Fruit fly (Drosophila melanogaster) S2 (cell line): ENCODE results near the gene CG11905.

Experiments used
- CG8478 ChIP-seq: fragments of >200 bp; optimal IDR thresholded peaks from 2 replicates; lab custom pipeline; 2018
- CTCF ChIP-seq, 2 experiments: fragments of >200 bp; optimal IDR thresholded peaks; 2 replicates each; lab custom pipeline; 2018

Gene CG11905

DNA sequence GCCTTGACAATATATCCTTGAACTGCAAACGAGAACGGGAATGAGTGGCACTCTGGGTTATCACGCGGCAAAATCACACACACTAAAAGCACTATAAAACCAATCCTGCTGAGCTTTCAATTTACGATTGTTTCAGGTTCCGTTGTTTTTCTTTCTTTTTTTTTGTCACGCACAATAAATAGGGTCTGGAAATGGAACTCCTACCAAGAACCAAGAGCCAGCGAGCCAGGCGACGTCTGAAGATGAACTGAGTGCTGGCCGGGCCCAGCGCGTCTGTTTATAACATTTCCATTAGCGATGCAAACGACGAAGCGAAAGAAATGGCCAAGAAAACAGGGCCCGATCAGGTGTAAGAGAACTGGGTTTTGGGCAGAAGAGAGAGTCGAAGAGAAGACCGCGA is at the start of gene CG11905:
TSS of gene CG11905 (minus strand) at position 253 of the 400 bp plus-strand sequence.
- TF ChIP-seq CG8478 (lab: Kevin White, UChicago): no peak
- no peak for TF ChIP-seq CTCF (optimal IDR thresholded peaks at IDR 0.05; lab: Kevin White, UChicago)

DNA sequence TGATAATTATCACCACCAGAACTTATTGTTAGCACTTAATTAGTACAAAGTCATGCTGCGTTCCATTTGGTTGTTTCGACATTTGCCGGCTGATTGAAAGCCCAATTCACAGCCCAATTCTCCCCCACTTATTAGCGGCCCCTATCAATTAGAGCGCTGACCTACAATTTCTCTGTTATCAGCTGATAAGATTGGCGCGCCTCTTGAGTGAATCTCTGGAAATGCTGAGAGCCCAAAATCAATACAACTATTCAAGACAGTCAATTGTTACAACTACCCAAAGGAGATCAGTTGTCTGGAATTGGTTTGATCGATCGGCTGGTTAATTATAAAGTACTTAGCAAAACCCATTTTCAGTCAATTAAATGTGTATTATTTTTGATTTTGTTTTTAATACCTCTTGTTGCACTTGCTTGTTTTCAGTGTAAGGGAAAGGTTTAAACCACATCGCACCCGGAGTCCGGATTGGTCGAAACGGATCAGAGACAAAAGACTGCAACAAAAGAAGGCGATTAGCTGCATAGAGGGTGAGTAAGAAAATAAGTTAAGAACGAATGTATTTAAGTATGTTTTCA is 49.6 kb upstream of the CG11905 start:
- no peak for TF ChIP-seq CTCF (optimal IDR thresholded peaks at IDR 0.05; lab: Kevin White, UChicago)
- TF ChIP-seq CG8478 (lab: Kevin White, UChicago): no peak

DNA sequence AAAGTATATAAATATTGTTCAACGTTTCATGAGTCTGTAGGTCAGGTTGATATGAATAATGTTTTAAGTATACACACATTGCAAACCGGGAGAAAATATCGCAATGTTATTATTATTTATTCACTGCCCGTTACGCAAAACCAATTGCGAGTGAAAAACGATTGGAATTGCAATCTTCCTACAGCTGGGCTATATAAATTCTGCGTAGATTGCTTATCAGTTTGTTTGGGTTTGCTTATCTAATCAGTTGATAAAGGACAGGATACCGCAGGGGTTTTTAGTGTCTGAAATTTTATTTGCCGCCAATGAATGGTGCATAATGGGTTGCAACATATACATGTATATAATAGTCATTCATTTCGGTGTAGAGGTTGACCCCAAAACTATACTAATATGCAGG is 48.7 kb upstream of the CG11905 start:
- no peak for TF ChIP-seq CTCF (optimal IDR thresholded peaks at IDR 0.05; lab: Kevin White, UChicago)
- no peak for TF ChIP-seq CG8478 (lab: Kevin White, UChicago)

DNA sequence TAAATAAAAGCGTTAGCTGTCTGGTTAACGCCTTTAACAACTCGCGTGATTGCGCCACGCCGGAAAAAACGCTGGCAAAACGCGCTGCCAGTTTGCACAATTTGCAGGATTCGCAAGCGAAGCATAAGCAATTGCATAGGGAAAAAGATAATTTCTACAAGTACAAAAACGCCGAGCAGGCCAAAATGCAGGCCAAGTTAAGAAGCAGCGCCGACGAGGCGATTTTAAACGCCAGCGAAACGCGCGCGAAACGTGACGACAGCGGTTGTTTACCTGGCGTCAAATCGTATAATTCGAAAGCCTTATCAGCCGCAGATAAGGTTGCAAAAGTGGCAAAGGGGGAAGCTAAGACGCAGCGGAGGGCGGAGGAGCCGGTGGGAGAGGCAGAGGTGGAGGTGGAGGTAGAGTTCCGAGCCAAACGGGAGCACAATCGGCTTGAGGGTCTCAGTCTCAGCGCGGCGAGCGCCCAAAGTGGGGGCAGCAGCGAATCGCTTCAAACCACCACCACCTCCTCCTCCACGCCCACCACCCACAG is 45.8 kb upstream of the CG11905 start:
- TF ChIP-seq CG8478 (lab: Kevin White, UChicago): no peak
- no peak for TF ChIP-seq CTCF (optimal IDR thresholded peaks at IDR 0.05; lab: Kevin White, UChicago)

DNA sequence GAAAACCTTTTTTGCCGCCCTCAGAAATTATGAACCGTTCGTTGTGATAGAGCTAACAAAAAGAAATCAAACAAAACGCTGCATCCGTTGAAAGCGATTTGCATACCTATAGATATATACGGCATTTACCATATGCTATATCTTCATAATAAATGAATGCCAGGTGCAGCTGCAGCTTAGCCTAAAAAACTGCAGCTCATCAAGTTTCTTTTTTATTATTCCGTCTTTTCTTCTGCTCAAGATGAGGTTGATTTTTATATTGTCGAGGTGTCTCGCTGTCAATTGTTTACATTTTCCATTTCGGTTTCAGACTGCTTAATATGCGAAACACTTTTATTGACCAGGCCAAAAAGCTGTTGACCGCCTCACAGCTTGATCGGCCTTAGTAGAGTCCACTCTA is 43.1 kb upstream of the CG11905 start:
- TF ChIP-seq CTCF (optimal IDR thresholded peaks at IDR 0.05; lab: Kevin White, UChicago): no peak
- no peak for TF ChIP-seq CG8478 (lab: Kevin White, UChicago)

DNA sequence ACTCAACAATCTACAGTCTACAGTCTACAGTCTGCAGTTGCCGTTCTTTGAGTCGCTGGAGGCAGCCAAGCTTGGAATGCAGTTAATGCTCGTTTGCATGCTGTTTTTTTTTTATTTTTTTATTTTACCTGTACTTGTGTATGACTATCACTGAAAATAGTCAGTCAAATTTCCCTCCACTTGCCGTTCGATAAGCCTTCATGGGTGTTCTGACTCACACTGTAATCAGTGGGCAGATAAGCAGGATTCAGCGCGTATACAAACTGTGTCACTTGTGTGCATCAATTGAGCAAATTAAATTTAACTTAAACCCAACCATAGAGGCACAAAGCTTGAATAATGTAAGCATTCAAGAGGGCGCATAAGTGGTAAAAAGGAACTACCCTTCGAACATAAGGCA is 42.0 kb upstream of the CG11905 start:
- TF ChIP-seq CTCF (optimal IDR thresholded peaks at IDR 0.05; lab: Kevin White, UChicago) (no peak), CG8478 (lab: Kevin White, UChicago) (no peak)

DNA sequence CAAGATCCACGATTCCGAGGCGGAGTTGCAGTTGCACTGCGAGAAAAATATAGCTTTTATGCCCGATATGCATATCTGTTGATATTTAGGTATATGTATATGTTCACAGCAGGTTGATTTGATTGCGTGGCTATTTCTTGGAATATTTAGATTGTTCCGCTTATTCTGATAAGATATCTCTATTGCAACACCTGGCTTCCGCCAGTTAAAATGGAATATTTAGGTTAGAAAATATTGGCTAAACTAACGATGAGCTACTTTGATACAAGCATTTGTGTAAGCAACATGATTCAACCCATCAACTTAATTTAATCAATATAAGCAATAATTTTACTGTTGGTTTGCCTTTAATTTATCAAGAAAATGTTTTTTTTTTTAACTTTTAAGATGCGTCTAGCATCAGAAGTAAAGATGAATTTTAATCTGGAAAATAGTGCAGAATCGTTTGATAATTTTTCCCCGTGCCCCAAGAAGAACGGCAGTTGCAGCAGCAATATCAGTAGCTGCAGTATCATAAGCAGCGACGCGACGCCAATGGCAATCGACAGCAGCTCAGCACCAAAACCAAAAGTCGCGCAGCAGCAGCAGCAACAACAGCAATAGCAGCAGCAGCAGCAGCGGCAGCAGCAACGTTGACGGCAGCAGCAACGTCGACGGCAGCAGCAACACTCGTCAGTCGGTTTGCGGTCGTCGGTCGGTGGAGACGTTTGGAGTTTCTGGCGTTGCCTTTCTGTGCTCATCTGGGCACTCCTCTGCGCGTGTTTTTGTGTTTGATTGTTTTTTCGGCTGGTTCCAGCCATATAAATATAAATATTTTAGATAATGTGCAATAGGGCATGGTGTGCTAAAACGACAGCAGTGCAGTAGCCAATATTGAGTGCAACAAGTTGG is 40.5 kb upstream of the CG11905 start:
- TF ChIP-seq CTCF (optimal IDR thresholded peaks at IDR 0.05; lab: Kevin White, UChicago): no peak
- TF ChIP-seq CG8478 (lab: Kevin White, UChicago): no peak

DNA sequence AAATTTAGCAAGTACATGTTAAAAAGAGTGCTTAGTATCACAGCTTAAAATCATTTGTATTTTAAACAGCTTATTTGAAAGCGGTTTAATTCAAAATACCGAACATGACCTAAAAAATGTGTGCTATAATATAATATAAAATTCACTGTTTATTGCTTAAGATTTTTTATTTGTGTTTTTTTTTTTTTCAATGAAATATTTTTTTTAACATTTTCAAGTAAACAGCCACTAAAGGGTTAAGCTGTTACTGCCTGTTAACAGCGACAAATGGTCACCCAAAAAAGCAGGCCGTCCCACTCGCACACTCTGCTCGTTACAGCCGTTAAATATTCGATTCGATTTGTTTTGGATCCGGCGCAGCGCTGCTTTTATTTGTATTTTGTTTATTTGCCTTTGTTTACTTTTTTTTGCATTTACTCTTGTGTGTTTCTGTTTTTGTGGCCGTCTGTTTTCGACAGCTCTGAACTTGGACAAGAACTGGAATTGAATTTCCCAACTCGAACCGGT is 39.4 kb upstream of the CG11905 start:
- no peak for TF ChIP-seq CG8478 (lab: Kevin White, UChicago)
- no peak for TF ChIP-seq CTCF (optimal IDR thresholded peaks at IDR 0.05; lab: Kevin White, UChicago)

DNA sequence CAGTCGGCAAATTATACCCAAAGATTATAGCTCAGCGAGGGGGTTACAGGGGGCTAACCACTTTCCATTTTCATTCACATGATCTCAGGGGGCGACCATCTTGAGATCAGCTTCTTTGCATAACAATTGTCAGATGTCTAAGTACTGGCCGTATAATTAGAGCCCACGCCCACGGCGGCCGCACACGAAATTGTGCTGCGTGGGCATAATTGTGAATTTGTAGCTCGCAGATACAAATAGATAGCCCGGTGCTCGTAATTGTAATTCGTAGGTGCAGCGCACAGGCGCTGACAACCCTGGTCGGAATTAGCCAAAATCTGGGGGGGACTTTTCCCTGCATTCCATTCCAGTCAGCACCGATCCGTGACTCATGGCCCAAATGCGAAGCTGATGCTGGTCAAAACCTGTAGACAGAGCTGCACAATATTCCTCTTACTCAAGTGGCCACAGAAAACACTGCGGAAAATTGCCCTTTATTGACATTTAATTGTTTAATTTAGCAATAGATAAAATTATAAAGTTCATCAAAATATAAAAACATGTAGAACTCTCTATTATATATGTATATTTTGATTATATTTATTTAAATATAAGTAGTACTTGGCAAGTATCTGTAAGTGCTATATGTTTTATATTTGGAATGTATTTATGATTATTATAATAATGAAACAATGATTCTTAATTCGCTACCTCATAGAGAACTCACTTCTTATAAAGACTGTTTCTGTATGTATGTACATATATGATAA is 36.4 kb upstream of the CG11905 start:
- TF ChIP-seq CTCF (optimal IDR thresholded peaks at IDR 0.05; lab: Kevin White, UChicago) (no peak), CG8478 (lab: Kevin White, UChicago) (no peak)

DNA sequence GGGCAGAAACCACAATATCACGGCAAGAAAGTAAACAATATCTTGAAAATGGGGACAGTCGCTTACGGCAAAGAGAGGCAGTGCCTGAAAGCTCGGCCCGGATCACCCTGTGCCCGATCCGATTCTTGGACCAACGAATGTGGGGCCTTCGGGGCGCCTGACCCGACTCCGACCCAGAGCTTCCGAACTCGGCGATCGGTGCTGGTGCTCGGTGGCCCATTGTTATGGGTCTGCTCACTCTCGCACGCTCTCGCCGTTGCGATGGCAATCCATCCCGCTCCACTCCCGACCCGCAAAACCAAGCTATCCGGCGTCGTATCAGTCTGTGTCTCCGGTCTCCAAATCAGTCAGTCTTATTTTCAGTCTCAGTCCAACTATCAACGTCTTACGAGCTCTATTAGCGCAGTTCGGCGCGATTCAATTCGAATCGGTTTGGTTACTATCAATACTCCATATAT is 34.3 kb upstream of the CG11905 start, which contains the start of gene Exn:
TSS of gene Exn (plus strand) at position 362 of the 458 bp plus-strand sequence.
- TF ChIP-seq CTCF (optimal IDR thresholded peaks at IDR 0.05; lab: Kevin White, UChicago) (no peak), CG8478 (lab: Kevin White, UChicago) (no peak)

DNA sequence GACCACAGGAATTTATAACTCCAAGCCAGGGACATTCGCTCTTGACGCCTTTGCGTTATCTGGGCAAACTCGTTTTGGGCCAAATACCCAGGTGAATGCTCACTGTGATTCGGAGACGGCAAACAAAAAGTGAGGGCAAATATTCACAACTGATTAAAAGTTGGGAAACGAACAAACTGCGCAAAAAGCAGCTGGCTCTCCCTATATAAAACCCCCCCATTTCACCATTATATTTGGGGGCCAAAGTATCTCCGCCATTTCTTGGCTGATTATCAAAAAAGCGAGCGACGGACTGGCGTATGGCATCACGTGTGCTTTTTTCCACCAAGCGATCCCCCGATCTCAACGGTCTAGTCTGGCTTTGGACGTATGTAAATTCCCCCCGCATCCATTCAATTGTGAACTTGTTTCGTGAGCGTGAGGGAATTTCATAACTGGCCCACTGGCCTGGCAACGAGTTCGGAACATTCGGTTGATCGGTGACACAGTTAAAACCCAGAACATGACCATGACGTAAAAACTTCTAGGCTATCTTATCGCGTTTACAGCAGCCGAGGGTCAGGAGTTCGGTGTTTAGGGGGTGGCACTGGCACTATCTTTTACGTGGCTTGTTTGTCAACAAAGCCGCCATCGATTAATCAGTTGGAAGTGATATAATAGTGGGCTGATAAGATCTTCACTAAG is 23.2 kb upstream of the CG11905 start:
- TF ChIP-seq CG8478 (lab: Kevin White, UChicago) (no peak), CTCF (optimal IDR thresholded peaks at IDR 0.05; lab: Kevin White, UChicago) (no peak)

DNA sequence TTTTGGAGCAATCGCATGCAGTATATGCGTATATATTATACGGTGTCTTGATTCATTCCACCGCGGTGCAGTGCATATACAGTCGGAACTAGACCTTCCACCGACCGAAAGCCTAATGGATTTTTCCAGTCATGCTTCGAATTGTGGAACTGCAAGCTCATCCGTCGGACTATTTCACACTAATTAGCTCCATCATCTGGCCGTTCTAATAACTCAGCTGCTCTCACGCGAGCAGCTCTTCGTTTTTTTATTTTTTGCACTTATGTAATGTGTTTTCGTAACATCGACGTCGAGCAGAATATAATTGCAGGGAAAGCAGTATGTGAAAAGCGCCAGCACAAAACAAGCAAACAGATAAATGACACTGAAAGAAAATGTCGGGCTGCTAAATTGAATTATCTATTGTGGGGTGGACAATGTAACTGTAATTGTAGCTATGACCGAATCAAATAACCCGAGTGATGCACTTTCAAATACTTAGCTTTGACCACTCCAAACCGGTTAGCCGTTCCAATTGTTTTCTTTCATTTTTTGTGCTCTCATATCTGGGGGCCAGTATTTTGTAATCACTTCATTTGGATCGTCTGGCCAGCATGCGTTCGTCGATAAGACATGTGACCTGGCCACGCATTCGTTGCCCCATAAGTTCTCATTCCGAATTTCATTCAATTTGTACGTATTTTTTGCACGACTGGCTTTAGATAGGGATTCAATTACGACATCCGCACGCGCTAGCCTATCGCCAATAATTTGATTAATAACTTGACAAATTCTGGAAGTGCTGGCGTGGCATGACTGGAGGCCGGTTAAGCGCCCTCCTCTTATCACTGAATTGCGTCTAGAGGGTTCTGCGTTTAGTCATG is 22.4 kb upstream of the CG11905 start, which contains the start of gene Cpr73D:
TSS of gene Cpr73D (minus strand) at position 156 of the 863 bp plus-strand sequence.
- no peak for TF ChIP-seq CG8478 (lab: Kevin White, UChicago)
- no peak for TF ChIP-seq CTCF (optimal IDR thresholded peaks at IDR 0.05; lab: Kevin White, UChicago)
